Worm (Caenorhabditis elegans) whole organism, L4 larva: ENCODE data around the gene srh-212.

ENCODE experiments used
- ceh-62 ChIP-seq: sonication (generic microtip); optimal IDR thresholded peaks from 2 replicates; lab custom pipeline; 2017; ENCODE audit warnings: missing biosample characterization, missing genetic modification characterization
- ces-1 ChIP-seq: fragments of 150-350 bp; sonication (generic microtip); optimal IDR thresholded peaks from 4 replicates; lab custom pipeline; 2014; ENCODE audit warnings: missing biosample characterization, missing genetic modification reagents, missing genetic modification characterization
- nhr-11 ChIP-seq: fragments of 150-350 bp; optimal IDR thresholded peaks from 2 replicates; lab custom pipeline; 2014; ENCODE audit warnings: missing biosample characterization, missing genetic modification characterization
- zfp-2 ChIP-seq: sonication (generic microtip); optimal IDR thresholded peaks from 2 replicates; lab custom pipeline; 2016; ENCODE audit warnings: mild to moderate bottlenecking, missing genetic modification characterization, missing compliant biosample characterization

srh-212 gene

DNA sequence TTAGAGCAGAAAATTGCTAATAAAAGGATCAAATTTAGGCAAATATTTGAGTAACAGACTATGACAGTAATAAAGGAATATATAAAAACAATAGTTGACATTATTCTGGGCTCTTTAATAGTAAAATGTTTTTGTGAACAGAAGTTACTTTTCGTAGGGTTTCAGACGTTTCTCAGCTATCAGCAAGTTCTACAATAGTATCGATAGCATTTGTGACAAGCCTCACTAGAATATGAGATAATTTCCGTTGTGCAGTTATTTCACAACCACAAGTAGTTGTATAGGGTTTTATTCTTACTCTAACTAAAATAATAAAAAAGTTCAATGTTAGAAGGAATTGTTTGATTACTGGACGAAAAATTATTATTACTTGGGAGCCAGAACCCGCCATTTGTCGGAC is 50.4 kb downstream of the srh-212 start, which contains the start of gene srbc-68:
Gene srbc-68, minus strand, starts transcription at position 101 of the 400 bp plus-strand sequence.
- TF ChIP-seq nhr-11 (tag; lab: Kevin White, UChicago) (no peak), ceh-62 (no peak), ces-1 (GFP tag; lab: Kevin White, UChicago) (no peak), zfp-2 (tag; lab: Kevin White, UChicago) (no peak)
